4 fruit fly cellular contexts compared by ENCODE assay signal in the genomic region with DNA sequence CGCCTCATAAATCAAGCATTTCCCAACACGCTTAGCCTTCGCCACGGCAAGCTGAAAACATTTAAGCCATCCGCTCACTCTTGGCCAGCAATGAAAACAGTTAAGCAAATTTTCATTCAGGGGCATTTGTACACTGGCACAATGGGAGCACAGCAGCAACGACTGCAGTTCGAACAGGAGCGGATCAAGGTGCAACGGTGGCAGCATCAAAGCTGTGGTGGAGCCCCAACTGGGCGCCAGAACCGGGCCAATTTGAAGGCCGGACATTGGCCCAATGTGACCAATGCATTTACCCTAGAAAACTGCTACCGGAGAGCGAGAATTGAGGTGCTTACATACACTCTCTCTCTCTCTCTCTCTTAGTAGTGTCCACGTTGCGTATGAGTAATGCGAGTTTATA.
A peak's percentile ranks its signal among the peaks of the same experiment; 100 is the strongest.
TF ChIP-seq lines count a peak whose summit lies in the region.

No protein-coding gene starts in this region.

- TF ChIP-seq CTCF in whole organism, embryonic (GFP tag; optimal IDR thresholded peaks at IDR 0.05; lab: Kevin White, UChicago), result no peak

TF ChIP-seq in whole organism, embryonic, 481 proteins besides CTCF, POLR2A, EP300 and RAD21 (continues in another document):
- no peak for TF ChIP-seq CG15601 (tag; optimal IDR thresholded peaks at IDR 0.05; lab: Kevin White, UChicago)
- TF ChIP-seq lmd (GFP tag; IDR thresholded peaks at IDR 0.05; lab: Robert Waterston, UW), result 0 out of 2 replicates have a peak, but pooled peaks have one; percentile 16
- TF ChIP-seq CG6813 (GFP tag; optimal IDR thresholded peaks at IDR 0.05; lab: Kevin White, UChicago), result no peak
- TF ChIP-seq sima (GFP tag; optimal IDR thresholded peaks at IDR 0.05; lab: Kevin White, UChicago), result no peak
- TF ChIP-seq lab (GFP tag; optimal IDR thresholded peaks at IDR 0.05; lab: Kevin White, UChicago), result no peak
- TF ChIP-seq vvl (GFP tag; IDR thresholded peaks at IDR 0.05; lab: Robert Waterston, UW), result peak; percentile 12; the same call in 1 of the 2 replicates
- no peak for TF ChIP-seq eve (GFP tag; optimal IDR thresholded peaks at IDR 0.05; lab: Kevin White, UChicago)
- 0 out of 3 replicates have a peak, but pooled peaks have one; percentile 44 for TF ChIP-seq CG11456 (GFP tag; IDR thresholded peaks at IDR 0.05; lab: Robert Waterston, UW)
- TF ChIP-seq bbx (GFP tag; IDR thresholded peaks at IDR 0.05; lab: Robert Waterston, UW; ENCODE audit: partially characterized antibody), result no peak
- no peak for TF ChIP-seq CG9437 (GFP tag; optimal IDR thresholded peaks at IDR 0.05; lab: Kevin White, UChicago)
- TF ChIP-seq Oaz (GFP tag; IDR thresholded peaks at IDR 0.05; lab: Robert Waterston, UW), result no peak
- TF ChIP-seq CG15479 (GFP tag; optimal IDR thresholded peaks at IDR 0.05; lab: Kevin White, UChicago), result no peak
- no peak for TF ChIP-seq NC2α (GFP tag; optimal IDR thresholded peaks at IDR 0.05; lab: Kevin White, UChicago)
- no peak for TF ChIP-seq bsh (GFP tag; optimal IDR thresholded peaks at IDR 0.05; lab: Kevin White, UChicago)
- no peak for TF ChIP-seq stc (GFP tag; IDR thresholded peaks at IDR 0.05; lab: Robert Waterston, UW)
- TF ChIP-seq CG34422 (GFP tag; IDR thresholded peaks at IDR 0.05; lab: Robert Waterston, UW), result 0 out of 3 replicates have a peak, but pooled peaks have one; percentile 44
- no peak for TF ChIP-seq fd102C (GFP tag; optimal IDR thresholded peaks at IDR 0.05; lab: Kevin White, UChicago)
- TF ChIP-seq sqz (GFP tag; optimal IDR thresholded peaks at IDR 0.05; lab: Kevin White, UChicago), result no peak
- no peak for TF ChIP-seq CG42726 (GFP tag; IDR thresholded peaks at IDR 0.05; lab: Robert Waterston, UW; ENCODE audit: partially characterized antibody)
- no peak for TF ChIP-seq her (GFP tag; optimal IDR thresholded peaks at IDR 0.05; lab: Kevin White, UChicago)
- TF ChIP-seq ind (GFP tag; optimal IDR thresholded peaks at IDR 0.05; lab: Kevin White, UChicago), result no peak

TF ChIP-seq in whole organism, prepupa, 60 proteins besides CTCF, POLR2A, EP300 and RAD21:
- TF ChIP-seq Gug (GFP tag; IDR thresholded peaks at IDR 0.05; lab: Robert Waterston, UW), result peak; percentile 50
- TF ChIP-seq CG32006 (GFP tag; optimal IDR thresholded peaks at IDR 0.05; lab: Kevin White, UChicago), result peak; percentile 33
- TF ChIP-seq CG11902 (GFP tag; optimal IDR thresholded peaks at IDR 0.05; lab: Kevin White, UChicago), result peak; percentile 17
- TF ChIP-seq CG3919 (GFP tag; optimal IDR thresholded peaks at IDR 0.05; lab: Kevin White, UChicago), result peak; percentile 27
- TF ChIP-seq Blimp-1 (GFP tag; optimal IDR thresholded peaks at IDR 0.05; lab: Kevin White, UChicago), result no peak
- no peak for TF ChIP-seq acj6 (GFP tag; optimal IDR thresholded peaks at IDR 0.05; lab: Kevin White, UChicago)
- peak; percentile 20 for TF ChIP-seq CG6808 (GFP tag; optimal IDR thresholded peaks at IDR 0.05; lab: Kevin White, UChicago)
- TF ChIP-seq Eip75B (GFP tag; optimal IDR thresholded peaks at IDR 0.05; lab: Kevin White, UChicago), result peak; percentile 26
- TF ChIP-seq CG8119 (GFP tag; IDR thresholded peaks at IDR 0.05; lab: Robert Waterston, UW), result 0 out of 3 replicates have a peak, but pooled peaks have one; percentile 27
- TF ChIP-seq Hr4 (GFP tag; optimal IDR thresholded peaks at IDR 0.05; lab: Kevin White, UChicago), result peak; percentile 32
- peak; percentile 17 for TF ChIP-seq OdsH (GFP tag; optimal IDR thresholded peaks at IDR 0.05; lab: Kevin White, UChicago)
- TF ChIP-seq esn (GFP tag; optimal IDR thresholded peaks at IDR 0.05; lab: Kevin White, UChicago), result no peak
- TF ChIP-seq CG6163 (GFP tag; IDR thresholded peaks at IDR 0.05; lab: Robert Waterston, UW), result peak; percentile 64
- peak; percentile 24 for TF ChIP-seq CG6276 (GFP tag; optimal IDR thresholded peaks at IDR 0.05; lab: Kevin White, UChicago)
- peak; percentile 78 for TF ChIP-seq eg (GFP tag; IDR thresholded peaks at IDR 0.05; lab: Robert Waterston, UW)
- no peak for TF ChIP-seq CG15336 (GFP tag; IDR thresholded peaks at IDR 0.05; lab: Robert Waterston, UW)
- peak; percentile 8 for TF ChIP-seq CG10631 (GFP tag; optimal IDR thresholded peaks at IDR 0.05; lab: Kevin White, UChicago)

TF ChIP-seq in whole organism, pupa, 21 proteins besides CTCF, POLR2A, EP300 and RAD21:
- TF ChIP-seq Pif1B (GFP tag; optimal IDR thresholded peaks at IDR 0.05; lab: Kevin White, UChicago), result no peak
- peak; percentile 15 for TF ChIP-seq CG8301 (tag; optimal IDR thresholded peaks at IDR 0.05; lab: Kevin White, UChicago)
- TF ChIP-seq rn (GFP tag; IDR thresholded peaks at IDR 0.05; lab: Robert Waterston, UW), result peak; percentile 34; the same call in 1 of the 2 replicates
- peak; percentile 77 for TF ChIP-seq Ets98B (GFP tag; IDR thresholded peaks at IDR 0.05; lab: Robert Waterston, UW)
- TF ChIP-seq CG14655 (GFP tag; optimal IDR thresholded peaks at IDR 0.05; lab: Kevin White, UChicago), result peak; percentile 56
- no peak for TF ChIP-seq CG10348 (GFP tag; IDR thresholded peaks at IDR 0.05; lab: Robert Waterston, UW)
- TF ChIP-seq CG9948 (tag; optimal IDR thresholded peaks at IDR 0.05; lab: Kevin White, UChicago), result no peak
- TF ChIP-seq CG4496 (GFP tag; IDR thresholded peaks at IDR 0.05; lab: Robert Waterston, UW), result peak; percentile 80
- peak; percentile 74 for TF ChIP-seq CG32121 (GFP tag; IDR thresholded peaks at IDR 0.05; lab: Robert Waterston, UW)
- peak; percentile 59 for TF ChIP-seq EcR (GFP tag; optimal IDR thresholded peaks at IDR 0.05; lab: Kevin White, UChicago)

TF ChIP-seq in whole organism, wandering third instar larva, 38 proteins besides CTCF, POLR2A, EP300 and RAD21:
- TF ChIP-seq Dif (GFP tag; optimal IDR thresholded peaks at IDR 0.05; lab: Kevin White, UChicago; ENCODE audit: partially characterized antibody) (no peak), h (GFP tag; optimal IDR thresholded peaks at IDR 0.05; lab: Kevin White, UChicago) (no peak), woc (GFP tag; optimal IDR thresholded peaks at IDR 0.05; lab: Kevin White, UChicago) (no peak), foxo (GFP tag; optimal IDR thresholded peaks at IDR 0.05; lab: Kevin White, UChicago) (peak in 1 of 2 experiments; percentile 6), HLH106 (tag; optimal IDR thresholded peaks at IDR 0.05; lab: Kevin White, UChicago) (peak; percentile 7)

Comparison
In these comparisons a context has a peak if more than half of its experiments do, and no peak if none do; other contexts are left out.
1. Of the 7 proteins assayed by ChIP-seq in both whole organism, embryonic and whole organism, prepupa: peak only in whole organism, embryonic: none; only in whole organism, prepupa: Gug; in both: none; in neither: 6.